Worm (Caenorhabditis elegans): ENCODE measurements around the gene sre-44.

sre-44 gene

DNA sequence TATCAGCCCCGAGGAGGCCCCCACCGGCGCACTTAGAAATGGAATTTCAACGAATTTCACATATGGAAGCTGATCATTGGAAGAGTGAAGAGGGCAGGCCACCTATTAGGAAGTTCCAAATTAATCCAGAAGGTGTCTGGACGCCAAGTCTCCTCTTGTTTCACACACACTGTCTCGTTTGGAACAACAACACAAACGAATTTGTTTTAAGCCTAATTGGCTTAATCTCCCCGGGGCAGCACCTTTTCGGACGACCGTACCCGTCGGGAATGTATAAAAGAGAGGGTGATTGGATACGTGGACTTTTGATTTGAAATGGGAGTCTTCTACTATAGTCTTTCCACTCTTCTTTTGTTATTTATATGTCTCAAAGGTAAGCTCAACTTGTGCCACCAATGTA lies 33.4 kb upstream of the sre-44 start, which contains the start of gene mltn-3:
Gene mltn-3 (plus strand): TSS at position 301 of the 400 bp plus-strand sequence.
- TF ChIP-seq ceh-14 (tag; optimal IDR thresholded peaks at IDR 0.05) (no peak), ceh-30 (tag; optimal IDR thresholded peaks at IDR 0.05) (no peak), ceh-34 (tag; optimal IDR thresholded peaks at IDR 0.05) (no peak), Y22D7AL.16 (tag; optimal IDR thresholded peaks at IDR 0.05) (no peak), madf-2 (tag; optimal IDR thresholded peaks at IDR 0.05) (no peak)

- TF ChIP-seq ceh-22 (tag; optimal IDR thresholded peaks at IDR 0.05), result no peak
- TF ChIP-seq syd-9 (tag; optimal IDR thresholded peaks at IDR 0.05), result no peak
- TF ChIP-seq dmd-4 (tag; optimal IDR thresholded peaks at IDR 0.05; ENCODE audit: borderline replicate concordance), result no peak
- TF ChIP-seq hlh-15 (tag; optimal IDR thresholded peaks at IDR 0.05), result no peak
- no peak for TF ChIP-seq ttx-3 (tag; optimal IDR thresholded peaks at IDR 0.05)
- no peak for TF ChIP-seq C38D4.7 (GFP tag; optimal IDR thresholded peaks at IDR 0.05)
- TF ChIP-seq pha-2 (tag; optimal IDR thresholded peaks at IDR 0.05), result no peak
- TF ChIP-seq pros-1 (tag; optimal IDR thresholded peaks at IDR 0.05), result no peak
- no peak for TF ChIP-seq nhr-11 (tag; optimal IDR thresholded peaks at IDR 0.05)
- TF ChIP-seq fkh-6 (tag; optimal IDR thresholded peaks at IDR 0.05), result no peak
- no peak for TF ChIP-seq ceh-24 (tag; optimal IDR thresholded peaks at IDR 0.05)
- TF ChIP-seq K02D7.2 (tag; optimal IDR thresholded peaks at IDR 0.05), result no peak
- no peak for TF ChIP-seq nhr-232 (tag; optimal IDR thresholded peaks at IDR 0.05)
- no peak for TF ChIP-seq pat-9 (tag; optimal IDR thresholded peaks at IDR 0.05)
- no peak for TF ChIP-seq elt-2 (tag; optimal IDR thresholded peaks at IDR 0.05)
- no peak for TF ChIP-seq elt-4 (tag; optimal IDR thresholded peaks at IDR 0.05)
- no peak for TF ChIP-seq F13H6.1 (tag; optimal IDR thresholded peaks at IDR 0.05)
These were observed 30.3 kb upstream of the sre-44 start for ce11 chrII:13919100-13919499.

- TF ChIP-seq dmd-4 (tag; optimal IDR thresholded peaks at IDR 0.05; ENCODE audit: borderline replicate concordance), result no peak
- TF ChIP-seq hlh-13 (GFP tag; optimal IDR thresholded peaks at IDR 0.05), result no peak
- no peak for TF ChIP-seq C08G9.2 (tag; optimal IDR thresholded peaks at IDR 0.05)
- TF ChIP-seq npax-4 (tag; optimal IDR thresholded peaks at IDR 0.05), result no peak
- TF ChIP-seq ceh-34 (tag; optimal IDR thresholded peaks at IDR 0.05), result no peak
- TF ChIP-seq pha-2 (tag; optimal IDR thresholded peaks at IDR 0.05), result no peak
- no peak for TF ChIP-seq pqm-1 (tag; optimal IDR thresholded peaks at IDR 0.05)
- no peak for TF ChIP-seq ahr-1 (tag; optimal IDR thresholded peaks at IDR 0.05)
- TF ChIP-seq fkh-10 (GFP tag; optimal IDR thresholded peaks at IDR 0.05), result no peak
- no peak for TF ChIP-seq ceh-30 (tag; optimal IDR thresholded peaks at IDR 0.05)
- no peak for TF ChIP-seq tbx-2 (tag; optimal IDR thresholded peaks at IDR 0.05)
- TF ChIP-seq elt-4 (tag; optimal IDR thresholded peaks at IDR 0.05), result no peak
- no peak for TF ChIP-seq unc-86 (tag; optimal IDR thresholded peaks at IDR 0.05)
- TF ChIP-seq ama-1 (optimal IDR thresholded peaks at IDR 0.05), result no peak
- TF ChIP-seq C38D4.7 (GFP tag; optimal IDR thresholded peaks at IDR 0.05), result no peak
- TF ChIP-seq mec-3 (tag; optimal IDR thresholded peaks at IDR 0.05; ENCODE audit: borderline replicate concordance), result no peak
- no peak for TF ChIP-seq nhr-11 (tag; optimal IDR thresholded peaks at IDR 0.05)
- TF ChIP-seq T23F11.4 (GFP tag; optimal IDR thresholded peaks at IDR 0.05), result no peak
These were observed 24.5 kb upstream of the sre-44 start, which contains the start of gene mltn-5 for ce11 chrII:13924909-13925308. TSS of gene mltn-5 (plus strand) at chrII:13925209.

DNA sequence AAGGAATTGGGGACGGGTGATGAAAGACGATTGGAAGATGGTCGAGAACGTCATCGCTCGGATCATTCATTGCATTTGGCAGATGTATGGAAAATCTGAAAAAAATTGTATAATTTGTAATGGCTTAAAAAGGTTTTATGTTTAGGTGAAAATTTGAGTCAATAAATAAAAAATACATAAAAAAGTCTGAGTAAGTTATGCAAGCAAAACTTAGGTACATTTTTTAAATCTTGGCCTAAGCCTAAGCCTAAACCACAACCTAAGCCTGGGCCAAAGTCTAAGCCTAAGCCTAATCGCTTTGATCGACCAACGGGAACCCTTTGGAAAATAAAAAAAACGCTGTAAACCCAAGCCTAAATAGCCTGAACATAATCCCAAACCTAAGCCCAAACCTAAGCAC lies 17.4 kb upstream of the sre-44 start, which contains the start of gene hot-3:
Gene hot-3 (minus strand): TSS at position 101 of the 400 bp plus-strand sequence.
- no peak for TF ChIP-seq gmeb-2 (tag; optimal IDR thresholded peaks at IDR 0.05)

ce11 chrII:13933534-13933933 lies 15.9 kb upstream of the sre-44 start:
- TF ChIP-seq ceh-18 (tag; optimal IDR thresholded peaks at IDR 0.05), result no peak
- no peak for TF ChIP-seq pat-9 (tag; optimal IDR thresholded peaks at IDR 0.05)
- no peak for TF ChIP-seq C38D4.7 (GFP tag; optimal IDR thresholded peaks at IDR 0.05)
- no peak for TF ChIP-seq ceh-24 (tag; optimal IDR thresholded peaks at IDR 0.05)
- TF ChIP-seq ceh-48 (tag; optimal IDR thresholded peaks at IDR 0.05), result no peak
- no peak for TF ChIP-seq sox-4 (tag; optimal IDR thresholded peaks at IDR 0.05)
- TF ChIP-seq K02D7.2 (tag; optimal IDR thresholded peaks at IDR 0.05), result no peak
- TF ChIP-seq elt-2 (tag; optimal IDR thresholded peaks at IDR 0.05), result no peak
- TF ChIP-seq unc-3 (GFP tag; conservative IDR thresholded peaks at IDR 0.05), result no peak
- TF ChIP-seq unc-3 (tag; optimal IDR thresholded peaks at IDR 0.05), result no peak
- no peak for TF ChIP-seq unc-42 (tag; optimal IDR thresholded peaks at IDR 0.05)
- TF ChIP-seq T23F11.4 (GFP tag; optimal IDR thresholded peaks at IDR 0.05), result no peak
- no peak for TF ChIP-seq hlh-8 (tag; optimal IDR thresholded peaks at IDR 0.05)
- no peak for TF ChIP-seq rnt-1 (tag; optimal IDR thresholded peaks at IDR 0.05)
- no peak for TF ChIP-seq lim-6 (tag; optimal IDR thresholded peaks at IDR 0.05)
